Fruit fly (Drosophila melanogaster): Measurements from ENCODE around the gene CG33108.

dm6 chr3R:23948324-23948465, 47.3 kb upstream of the CG33108 start, which contains the start of gene CG12268:
- no peak for TF ChIP-seq Hnf4 (GFP tag; optimal IDR thresholded peaks at IDR 0.05)
- TF ChIP-seq psq (GFP tag; optimal IDR thresholded peaks at IDR 0.05): no peak
- TF ChIP-seq Abd-B (GFP tag; optimal IDR thresholded peaks at IDR 0.05): no peak
- TF ChIP-seq usp (GFP tag; optimal IDR thresholded peaks at IDR 0.05): no peak
- TF ChIP-seq HLH106 (tag; optimal IDR thresholded peaks at IDR 0.05): no peak
- no peak for TF ChIP-seq Hr83 (GFP tag; optimal IDR thresholded peaks at IDR 0.05; ENCODE audit: poor library complexity, severe bottlenecking)
- no peak for TF ChIP-seq pan (optimal IDR thresholded peaks at IDR 0.05)
- no peak for TF ChIP-seq br (GFP tag; optimal IDR thresholded peaks at IDR 0.05)
- no peak for TF ChIP-seq Myc (optimal IDR thresholded peaks at IDR 0.05)
